Fruit fly (Drosophila melanogaster): Measurements from ENCODE around the gene CG3386.
A peak's percentile ranks its signal among the peaks of the same experiment; 100 is the strongest.

The CG3386 gene

dm6 chr3L:642146-642864 lies 40.0 kb downstream of the CG3386 start (continued):
- peak; percentile 17; the same call in 1 of the 2 replicates for TF ChIP-seq Awh (GFP tag; IDR thresholded peaks at IDR 0.05)
- TF ChIP-seq zen (tag; optimal IDR thresholded peaks at IDR 0.05): peak; percentile 3
- no peak for TF ChIP-seq bowl (GFP tag; IDR thresholded peaks at IDR 0.05)
- no peak for TF ChIP-seq CG16863 (GFP tag; optimal IDR thresholded peaks at IDR 0.05)
- no peak for TF ChIP-seq ab (GFP tag; optimal IDR thresholded peaks at IDR 0.05)
- no peak for TF ChIP-seq run (tag; optimal IDR thresholded peaks at IDR 0.05)
- no peak for TF ChIP-seq p53 (GFP tag; optimal IDR thresholded peaks at IDR 0.05)
- peak; percentile 58 for TF ChIP-seq CG13775 (GFP tag; optimal IDR thresholded peaks at IDR 0.05)
- TF ChIP-seq Xrp1 (GFP tag; IDR thresholded peaks at IDR 0.05): peak; percentile 63
- TF ChIP-seq sens (GFP tag): peak; percentile 69
- peak; percentile 58 for TF ChIP-seq CG14710 (tag; optimal IDR thresholded peaks at IDR 0.05)
- TF ChIP-seq CG17912 (GFP tag; optimal IDR thresholded peaks at IDR 0.05): no peak
- peak; percentile 53; the same call in 1 of the 2 replicates for TF ChIP-seq Atf6 (GFP tag; IDR thresholded peaks at IDR 0.05)
- TF ChIP-seq bsh (GFP tag; optimal IDR thresholded peaks at IDR 0.05): peak in 1 of 2 experiments; percentile 68
- TF ChIP-seq emc (GFP tag; optimal IDR thresholded peaks at IDR 0.05): no peak
- TF ChIP-seq Abd-B (GFP tag; optimal IDR thresholded peaks at IDR 0.05): no peak
- TF ChIP-seq CG15269 (tag; optimal IDR thresholded peaks at IDR 0.05): peak; percentile 61
- TF ChIP-seq Drgx (GFP tag; IDR thresholded peaks at IDR 0.05): no peak
- TF ChIP-seq z (GFP tag; IDR thresholded peaks at IDR 0.05): no peak
- peak; percentile 65 for TF ChIP-seq row (GFP tag; IDR thresholded peaks at IDR 0.05)
- TF ChIP-seq CG8924 (tag; optimal IDR thresholded peaks at IDR 0.05): peak; percentile 66
- no peak for TF ChIP-seq cwo (GFP tag; optimal IDR thresholded peaks at IDR 0.05)
- no peak for TF ChIP-seq Tbp (GFP tag; optimal IDR thresholded peaks at IDR 0.05)
- no peak for TF ChIP-seq BEAF-32 (GFP tag; optimal IDR thresholded peaks at IDR 0.05)
- TF ChIP-seq CG7928 (GFP tag; optimal IDR thresholded peaks at IDR 0.05): no peak
- peak; percentile 53; the same call in 2 of the 3 replicates for TF ChIP-seq tgo (GFP tag; IDR thresholded peaks at IDR 0.05)
- TF ChIP-seq CG9817 (tag; optimal IDR thresholded peaks at IDR 0.05): no peak
- no peak for TF ChIP-seq CG31388 (GFP tag; optimal IDR thresholded peaks at IDR 0.05)
- no peak for TF ChIP-seq CG13123 (GFP tag; optimal IDR thresholded peaks at IDR 0.05)
- peak; percentile 23 for TF ChIP-seq Max (GFP tag; optimal IDR thresholded peaks at IDR 0.05)
- TF ChIP-seq NFAT (GFP tag; IDR thresholded peaks at IDR 0.05): no peak
- no peak for TF ChIP-seq pros (GFP tag; optimal IDR thresholded peaks at IDR 0.05)
- TF ChIP-seq sd (tag; optimal IDR thresholded peaks at IDR 0.05): peak; percentile 88
- no peak for TF ChIP-seq C15 (GFP tag; IDR thresholded peaks at IDR 0.05)
- TF ChIP-seq nerfin-1 (tag; optimal IDR thresholded peaks at IDR 0.05): peak; percentile 43
- no peak for TF ChIP-seq Dbx (GFP tag; IDR thresholded peaks at IDR 0.05)
- TF ChIP-seq zen2 (GFP tag; IDR thresholded peaks at IDR 0.05; ENCODE audit: partially characterized antibody): no peak
- 0 out of 2 replicates have a peak, but pooled peaks have one; percentile 15 for TF ChIP-seq CG10959 (GFP tag; IDR thresholded peaks at IDR 0.05)
- no peak for TF ChIP-seq Mad (GFP tag; optimal IDR thresholded peaks at IDR 0.05)
- peak; percentile 41 for TF ChIP-seq CG12104 (GFP tag; optimal IDR thresholded peaks at IDR 0.05)
- no peak for TF ChIP-seq CG6254 (GFP tag; optimal IDR thresholded peaks at IDR 0.05)
- no peak for TF ChIP-seq Spps (tag; optimal IDR thresholded peaks at IDR 0.05)
- TF ChIP-seq eve (GFP tag; optimal IDR thresholded peaks at IDR 0.05): peak in 1 of 2 experiments; percentile 57
- TF ChIP-seq slbo (GFP tag; IDR thresholded peaks at IDR 0.05): peak; percentile 38
- TF ChIP-seq H15 (GFP tag; IDR thresholded peaks at IDR 0.05): no peak
- no peak for TF ChIP-seq da (GFP tag; optimal IDR thresholded peaks at IDR 0.05)
- peak; percentile 42; the same call in 1 of the 2 replicates for TF ChIP-seq Rfx (GFP tag; IDR thresholded peaks at IDR 0.05)
- no peak for TF ChIP-seq CG9797 (GFP tag; optimal IDR thresholded peaks at IDR 0.05)
- no peak for TF ChIP-seq hkb (optimal IDR thresholded peaks at IDR 0.05)
- no peak for TF ChIP-seq hkb (GFP tag; IDR thresholded peaks at IDR 0.05)
- peak; percentile 40 for TF ChIP-seq cato (GFP tag; optimal IDR thresholded peaks at IDR 0.05; ENCODE audit: borderline replicate concordance)
